Fruit fly (Drosophila melanogaster): ENCODE measurements around the gene Hexo2.
A peak's percentile ranks its signal among the peaks of the same experiment; 100 is the strongest.

dm6 chrX:8730306-8730705 is 20.9 kb downstream of the Hexo2 start:
- TF ChIP-seq brk (GFP tag; optimal IDR thresholded peaks at IDR 0.05) = peak; percentile 17
- peak; percentile 61 for TF ChIP-seq br (GFP tag; optimal IDR thresholded peaks at IDR 0.05)
- no peak for TF ChIP-seq Abd-B (GFP tag; optimal IDR thresholded peaks at IDR 0.05)
- peak; percentile 66 for TF ChIP-seq Sp1 (GFP tag; optimal IDR thresholded peaks at IDR 0.05)
